Fruit fly (Drosophila melanogaster) whole organism, prepupa: ENCODE results near the gene CG43673.

Experiments used
- CG6276 ChIP-seq: fragments of 200-800 bp; sonication (Bioruptor generic); optimal IDR thresholded peaks from 2 replicates; lab custom pipeline; 2017; ENCODE audit warnings: missing biosample characterization, mild to moderate bottlenecking, missing genetic modification characterization
- Eip93F ChIP-seq: fragments of 200-800 bp; sonication (Bioruptor generic); optimal IDR thresholded peaks from 2 replicates; lab custom pipeline; 2016; ENCODE audit warnings: missing biosample characterization, mild to moderate bottlenecking, missing genetic modification characterization
- Hr39 ChIP-seq: fragments of 200-800 bp; sonication (Bioruptor generic); optimal IDR thresholded peaks from 2 replicates; lab custom pipeline; 2016; ENCODE audit warnings: missing biosample characterization, missing genetic modification characterization
- Smox ChIP-seq: fragments of 200-800 bp; sonication (Bioruptor generic); optimal IDR thresholded peaks from 3 replicates; lab custom pipeline; 2016; ENCODE audit warnings: missing biosample characterization, missing genetic modification characterization
- Sox15 ChIP-seq: fragments of 200-800 bp; sonication (Bioruptor generic); optimal IDR thresholded peaks from 3 replicates; lab custom pipeline; 2016; ENCODE audit warnings: missing biosample characterization, missing genetic modification characterization
- esn ChIP-seq: fragments of 200-800 bp; sonication (Bioruptor generic); optimal IDR thresholded peaks from 2 replicates; lab custom pipeline; 2016; ENCODE audit warnings: missing biosample characterization, mild to moderate bottlenecking, missing genetic modification characterization, moderate library complexity
- topi ChIP-seq: fragments of 200-800 bp; sonication (Bioruptor generic); optimal IDR thresholded peaks from 3 replicates; lab custom pipeline; 2016; ENCODE audit warnings: missing biosample characterization, missing genetic modification characterization

- TF ChIP-seq Hr39 (GFP tag; lab: Kevin White, UChicago): no peak
- no peak for TF ChIP-seq CG6276
- TF ChIP-seq topi: no peak
- no peak for TF ChIP-seq esn
- TF ChIP-seq Sox15 (GFP tag; lab: Kevin White, UChicago): no peak
- no peak for TF ChIP-seq Eip93F
- no peak for TF ChIP-seq Smox (GFP tag; lab: Kevin White, UChicago)
Measured at dm6 chrX:15761298-15761640, 17.7 kb upstream of the CG43673 start.
